Worm (Caenorhabditis elegans) whole organism, L2 larva: ENCODE results near the gene rpb-4.

Experiments
- C34F6.9 ChIP-seq: fragments of 150-350 bp; optimal IDR thresholded peaks from 2 replicates; lab custom pipeline; 2014; ENCODE audit warnings: missing biosample characterization, missing genetic modification characterization
- R02D3.7 ChIP-seq: fragments of 150-350 bp; optimal IDR thresholded peaks from 2 replicates; lab custom pipeline; 2014; ENCODE audit warnings: missing biosample characterization, missing genetic modification characterization
- ZK546.5 ChIP-seq: sonication (generic microtip); optimal IDR thresholded peaks from 2 replicates; lab custom pipeline; 2017; ENCODE audit warnings: missing biosample characterization, missing genetic modification characterization
- alr-1 ChIP-seq: fragments of 150-350 bp; optimal IDR thresholded peaks from 2 replicates; lab custom pipeline; 2014; ENCODE audit warnings: missing biosample characterization, missing genetic modification characterization
- ama-1 ChIP-seq: fragments of 150-350 bp; optimal IDR thresholded peaks from 2 replicates; lab custom pipeline; 2018; ENCODE audit warnings: inconsistent platforms
- blmp-1 ChIP-seq: sonication (generic microtip); optimal IDR thresholded peaks from 2 replicates; lab custom pipeline; 2017; ENCODE audit warnings: missing genetic modification characterization, mild to moderate bottlenecking, missing compliant biosample characterization, antibody characterized with exemption, moderate library complexity; ENCODE audit not compliant: insufficient read depth
- ceh-16 ChIP-seq: fragments of 150-350 bp; optimal IDR thresholded peaks from 2 replicates; lab custom pipeline; 2014; ENCODE audit warnings: missing biosample characterization, missing genetic modification characterization
- crh-2 ChIP-seq: sonication (generic microtip); optimal IDR thresholded peaks from 2 replicates; lab custom pipeline; 2017; ENCODE audit warnings: missing biosample characterization, missing genetic modification characterization
- dmd-4 ChIP-seq: sonication (generic microtip); optimal IDR thresholded peaks from 2 replicates; lab custom pipeline; 2017; ENCODE audit warnings: missing biosample characterization, missing genetic modification characterization
- elt-1 ChIP-seq: fragments of 150-350 bp; optimal IDR thresholded peaks from 2 replicates; lab custom pipeline; 2014; ENCODE audit warnings: missing biosample characterization, missing genetic modification characterization
- elt-3 ChIP-seq: sonication (generic microtip); optimal IDR thresholded peaks from 2 replicates; lab custom pipeline; 2017; ENCODE audit warnings: missing biosample characterization, missing genetic modification characterization
- fos-1 ChIP-seq: fragments of 150-350 bp; optimal IDR thresholded peaks from 2 replicates; lab custom pipeline; 2014; ENCODE audit warnings: missing biosample characterization, missing genetic modification characterization
- gmeb-1 ChIP-seq: fragments of 150-350 bp; optimal IDR thresholded peaks from 2 replicates; lab custom pipeline; 2014; ENCODE audit warnings: missing biosample characterization, missing genetic modification characterization
- lin-11 ChIP-seq: fragments of 150-350 bp; sonication (generic microtip); optimal IDR thresholded peaks from 2 replicates; lab custom pipeline; 2014; ENCODE audit warnings: missing biosample characterization, missing genetic modification characterization, inconsistent platforms, mixed read lengths
- lsy-2 ChIP-seq, 2 experiments: fragments of 150-350 bp in 1 of 2; sonication (generic microtip) in 1 of 2; optimal IDR thresholded peaks; 2 replicates each; lab custom pipeline; 2014 to 2017; ENCODE audit warnings: missing biosample characterization in 2 of 2, missing genetic modification characterization in 2 of 2
- mab-5 ChIP-seq: fragments of 150-350 bp; optimal IDR thresholded peaks from 2 replicates; lab custom pipeline; 2014; ENCODE audit warnings: missing biosample characterization, missing genetic modification characterization
- mbf-1 ChIP-seq: sonication (generic microtip); optimal IDR thresholded peaks from 2 replicates; lab custom pipeline; 2017; ENCODE audit warnings: missing biosample characterization, missing genetic modification characterization
- nhr-10 ChIP-seq: sonication (generic microtip); optimal IDR thresholded peaks from 2 replicates; lab custom pipeline; 2017; ENCODE audit warnings: missing biosample characterization, missing genetic modification characterization
- nhr-11 ChIP-seq: fragments of 150-350 bp; optimal IDR thresholded peaks from 2 replicates; lab custom pipeline; 2014; ENCODE audit warnings: missing biosample characterization, missing genetic modification characterization
- nhr-12 ChIP-seq: fragments of 150-350 bp; optimal IDR thresholded peaks from 2 replicates; lab custom pipeline; 2014; ENCODE audit warnings: missing biosample characterization, missing genetic modification characterization
- nhr-129 ChIP-seq: fragments of 150-350 bp; optimal IDR thresholded peaks from 2 replicates; lab custom pipeline; 2014; ENCODE audit warnings: missing biosample characterization, missing genetic modification characterization
- nhr-21 ChIP-seq: fragments of 150-350 bp; optimal IDR thresholded peaks from 2 replicates; lab custom pipeline; 2014; ENCODE audit warnings: missing biosample characterization, missing genetic modification characterization
- nhr-23 ChIP-seq: fragments of 150-350 bp; optimal IDR thresholded peaks from 2 replicates; lab custom pipeline; 2014; ENCODE audit warnings: missing biosample characterization, missing genetic modification reagents, missing genetic modification characterization
- nhr-25 ChIP-seq: fragments of 150-350 bp; sonication (generic microtip); optimal IDR thresholded peaks from 3 replicates; lab custom pipeline; 2014; ENCODE audit warnings: missing biosample characterization, missing genetic modification characterization
- nhr-6 ChIP-seq: fragments of 150-350 bp; optimal IDR thresholded peaks from 2 replicates; lab custom pipeline; 2014; ENCODE audit warnings: missing biosample characterization, missing genetic modification characterization
- nhr-77 ChIP-seq: fragments of 150-350 bp; optimal IDR thresholded peaks from 2 replicates; lab custom pipeline; 2014; ENCODE audit warnings: missing biosample characterization, missing genetic modification characterization
- peb-1 ChIP-seq: fragments of 150-350 bp; optimal IDR thresholded peaks from 2 replicates; lab custom pipeline; 2014; ENCODE audit warnings: missing biosample characterization, missing genetic modification characterization
- sem-4 ChIP-seq: fragments of 150-350 bp; optimal IDR thresholded peaks from 2 replicates; lab custom pipeline; 2014; ENCODE audit warnings: missing biosample characterization, missing genetic modification reagents, missing genetic modification characterization
- skn-1 ChIP-seq: sonication (generic microtip); optimal IDR thresholded peaks from 2 replicates; lab custom pipeline; 2017; ENCODE audit warnings: missing biosample characterization, missing genetic modification characterization
- sma-3 ChIP-seq: sonication (generic microtip); optimal IDR thresholded peaks from 2 replicates; lab custom pipeline; 2016; ENCODE audit warnings: missing genetic modification reagents, missing genetic modification characterization, missing compliant biosample characterization
- sma-9 ChIP-seq, 2 experiments: fragments of 150-350 bp in 1 of 2; sonication (generic microtip) in 1 of 2; optimal IDR thresholded peaks; 2 replicates each; lab custom pipeline; 2014 to 2016; ENCODE audit warnings: missing genetic modification characterization in 2 of 2, mild to moderate bottlenecking in 1 of 2, missing biosample characterization in 1 of 2, missing compliant biosample characterization in 1 of 2, missing genetic modification reagents in 1 of 2, moderate library complexity in 1 of 2
- unc-39 ChIP-seq: fragments of 150-350 bp; optimal IDR thresholded peaks from 2 replicates; lab custom pipeline; 2014; ENCODE audit warnings: missing biosample characterization, missing genetic modification characterization
- unc-62 ChIP-seq: fragments of 150-350 bp; optimal IDR thresholded peaks from 2 replicates; lab custom pipeline; 2014; ENCODE audit warnings: missing biosample characterization, missing genetic modification reagents, missing genetic modification characterization
- ztf-11 ChIP-seq: sonication (generic microtip); optimal IDR thresholded peaks from 2 replicates; lab custom pipeline; 2017; ENCODE audit warnings: missing biosample characterization, missing genetic modification characterization
- ztf-4 ChIP-seq: fragments of 150-350 bp; optimal IDR thresholded peaks from 2 replicates; lab custom pipeline; 2014; ENCODE audit warnings: missing biosample characterization, missing genetic modification characterization

The rpb-4 gene

DNA sequence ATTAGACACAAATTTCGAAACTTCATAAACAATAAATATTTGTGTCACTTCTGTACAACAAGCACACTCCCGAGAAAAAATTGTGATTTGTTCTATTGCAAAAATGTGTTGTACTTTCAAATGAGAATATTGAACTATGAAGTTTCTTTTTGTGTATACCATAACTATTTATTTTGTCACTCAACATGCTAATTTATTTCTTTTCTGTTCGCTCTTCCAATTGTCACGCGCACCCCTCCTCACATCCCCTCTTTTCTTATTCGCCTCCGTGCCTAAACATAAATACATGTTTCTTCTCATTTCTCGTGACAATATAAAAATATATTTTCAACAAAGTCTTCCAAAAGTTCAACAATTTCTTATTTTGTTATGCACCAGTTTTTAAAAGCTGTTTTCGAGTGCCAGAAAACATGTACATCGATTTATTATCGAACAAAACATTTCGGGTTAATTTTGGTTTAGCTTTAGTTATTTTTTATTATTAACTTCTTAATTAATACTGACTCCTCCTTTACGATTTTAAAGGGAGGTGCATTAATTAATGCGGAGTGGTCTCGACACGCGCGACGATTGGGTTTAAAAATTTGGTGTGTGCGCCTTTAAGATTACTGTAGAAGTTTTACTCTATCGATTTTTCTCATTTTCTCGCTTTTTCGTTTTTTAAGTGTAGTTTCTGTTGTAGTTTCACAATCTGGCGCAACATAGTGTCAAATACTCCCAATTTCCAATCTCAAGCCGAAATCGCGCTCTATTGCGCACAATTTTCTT, 19.8 kb downstream of the rpb-4 start:
- TF ChIP-seq lsy-2 (tag; optimal IDR thresholded peaks at IDR 0.05; lab: Kevin White, UChicago) (peak in 1 of 2 experiments; percentile 27), ztf-4 (no peak), lin-11 (no peak), C34F6.9 (tag; lab: Kevin White, UChicago) (peak; percentile 27), skn-1 (tag; lab: Kevin White, UChicago) (no peak), nhr-77 (tag; lab: Kevin White, UChicago) (no peak), sma-3 (GFP tag; lab: Kevin White, UChicago) (no peak), sma-9 (GFP tag; optimal IDR thresholded peaks at IDR 0.05; lab: Kevin White, UChicago) (no peak), sma-9 (tag; optimal IDR thresholded peaks at IDR 0.05; lab: Kevin White, UChicago) (no peak), crh-2 (no peak), elt-1 (tag; lab: Kevin White, UChicago) (no peak), ztf-11 (tag; lab: Kevin White, UChicago) (no peak), nhr-10 (tag; lab: Kevin White, UChicago) (no peak), sem-4 (tag; lab: Kevin White, UChicago) (peak; percentile 17), nhr-25 (tag; lab: Kevin White, UChicago) (peak; percentile 15), nhr-11 (tag; lab: Kevin White, UChicago) (no peak), unc-62 (GFP tag; lab: Kevin White, UChicago) (no peak), fos-1 (tag; lab: Kevin White, UChicago) (no peak), nhr-6 (no peak), peb-1 (tag; lab: Kevin White, UChicago) (no peak)

DNA sequence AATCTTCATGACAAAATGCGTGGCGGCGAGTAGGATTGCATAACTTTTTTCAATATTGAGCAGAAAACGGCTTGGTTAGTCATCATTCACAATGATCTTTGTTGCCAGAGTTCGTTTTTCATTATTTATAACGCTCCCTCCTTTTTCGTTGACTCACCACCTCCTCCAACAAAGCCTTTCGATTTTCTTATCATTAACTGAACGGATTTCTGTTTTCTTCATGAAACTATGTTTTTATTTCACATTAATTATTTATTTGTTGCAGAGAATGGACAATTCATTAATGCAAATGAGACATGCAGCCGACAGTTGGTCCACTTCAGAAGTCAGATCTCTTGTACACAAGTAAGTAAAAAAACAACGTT, 20.4 kb downstream of the rpb-4 start, which contains the start of gene bath-44:
bath-44 (plus strand) TSS at position 266 of the 365 bp plus-strand sequence.
- TF ChIP-seq lin-11 (no peak), ceh-16 (no peak), mab-5 (no peak), sma-3 (GFP tag; lab: Kevin White, UChicago) (no peak), nhr-10 (tag; lab: Kevin White, UChicago) (no peak), ama-1 (lab: Kevin White, UChicago) (no peak), nhr-6 (no peak)

ce11 chrII:7396081-7396480, 21.8 kb downstream of the rpb-4 start:
- TF ChIP-seq skn-1 (tag; lab: Kevin White, UChicago) (no peak), nhr-23 (tag; lab: Kevin White, UChicago) (no peak), mbf-1 (tag; lab: Kevin White, UChicago) (no peak), elt-3 (no peak), dmd-4 (tag; lab: Kevin White, UChicago) (no peak), blmp-1 (no peak), sma-9 (GFP tag; optimal IDR thresholded peaks at IDR 0.05; lab: Kevin White, UChicago) (no peak), sma-9 (tag; optimal IDR thresholded peaks at IDR 0.05; lab: Kevin White, UChicago) (no peak), fos-1 (tag; lab: Kevin White, UChicago) (no peak), unc-39 (tag; lab: Kevin White, UChicago) (no peak), R02D3.7 (tag; lab: Kevin White, UChicago) (no peak)
- TF ChIP-seq, all 48 proteins: peak for 0

DNA sequence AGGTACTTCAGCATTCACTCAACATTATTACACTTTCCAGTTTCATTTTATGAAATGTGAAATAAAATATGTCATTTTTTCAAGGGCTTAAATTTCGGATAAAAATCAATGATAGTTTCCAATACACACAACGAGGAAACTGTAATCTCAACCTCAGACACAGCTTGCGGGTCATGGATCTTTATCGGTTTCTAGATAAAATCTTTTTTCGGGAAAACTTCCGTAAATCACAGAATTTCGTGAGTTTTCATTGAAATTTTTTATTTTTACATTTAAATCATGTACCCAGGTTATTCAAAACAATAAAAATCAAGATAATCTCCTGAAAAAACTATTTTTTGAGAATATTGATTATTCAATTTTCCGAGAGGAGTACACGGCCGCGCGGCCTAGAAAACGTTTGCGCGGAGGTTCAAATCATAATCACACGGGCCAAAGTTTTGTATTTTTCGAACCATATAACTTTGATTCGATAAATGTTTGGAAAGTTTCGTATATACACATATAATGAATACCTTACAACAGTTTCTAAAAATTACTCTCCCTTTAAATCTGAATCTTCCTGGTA, 23.1 kb downstream of the rpb-4 start:
- TF ChIP-seq crh-2, result no peak
- peak in 1 of 2 experiments; percentile 17 for TF ChIP-seq lsy-2 (tag; optimal IDR thresholded peaks at IDR 0.05; lab: Kevin White, UChicago)
- no peak for TF ChIP-seq sma-9 (GFP tag; optimal IDR thresholded peaks at IDR 0.05; lab: Kevin White, UChicago)
- TF ChIP-seq sma-9 (tag; optimal IDR thresholded peaks at IDR 0.05; lab: Kevin White, UChicago), result no peak
- TF ChIP-seq nhr-11 (tag; lab: Kevin White, UChicago), result no peak
- TF ChIP-seq ztf-4, result no peak
- TF ChIP-seq elt-1 (tag; lab: Kevin White, UChicago), result no peak
- TF ChIP-seq skn-1 (tag; lab: Kevin White, UChicago), result no peak
- TF ChIP-seq ZK546.5, result no peak
- TF ChIP-seq alr-1 (tag; lab: Kevin White, UChicago), result no peak
- no peak for TF ChIP-seq blmp-1
- TF ChIP-seq nhr-129 (tag; lab: Kevin White, UChicago), result no peak
- TF ChIP-seq nhr-21 (tag; lab: Kevin White, UChicago), result peak; percentile 24
- no peak for TF ChIP-seq gmeb-1 (tag; lab: Kevin White, UChicago)
- TF ChIP-seq ceh-16, result no peak
- TF ChIP-seq sma-3 (GFP tag; lab: Kevin White, UChicago), result peak; percentile 33
- no peak for TF ChIP-seq lin-11
- TF ChIP-seq nhr-12 (tag; lab: Kevin White, UChicago), result no peak
- no peak for TF ChIP-seq mab-5
- TF ChIP-seq nhr-25 (tag; lab: Kevin White, UChicago), result peak; percentile 25
- no peak for TF ChIP-seq C34F6.9 (tag; lab: Kevin White, UChicago)
- peak; percentile 0 for TF ChIP-seq ama-1 (lab: Kevin White, UChicago)
- TF ChIP-seq sem-4 (tag; lab: Kevin White, UChicago), result peak; percentile 28
- no peak for TF ChIP-seq ztf-11 (tag; lab: Kevin White, UChicago)
